Fruit fly (Drosophila melanogaster) whole organism, embryonic: ENCODE measurements around the gene CG14253.

Source experiments
- Ada2b ChIP-seq: fragments of 200-800 bp; sonication (Bioruptor generic); IDR thresholded peaks from 2 replicates; pipeline ENCODE4 v1.3.6; 2022; ENCODE audit warnings: missing biosample characterization, missing genetic modification characterization
- C15 ChIP-seq: fragments of 200-800 bp; sonication (Bioruptor generic); IDR thresholded peaks from 3 replicates; pipeline ENCODE4 v1.3.6; 2022; ENCODE audit warnings: missing biosample characterization, missing genetic modification characterization
- CG10267 ChIP-seq: fragments of 200-800 bp; sonication (Bioruptor generic); optimal IDR thresholded peaks from 2 replicates; lab custom pipeline; 2018; ENCODE audit warnings: missing biosample characterization, mild to moderate bottlenecking, missing genetic modification characterization, moderate library complexity
- CG11504 ChIP-seq: fragments of 200-800 bp; sonication (Bioruptor generic); optimal IDR thresholded peaks from 3 replicates; lab custom pipeline; 2019; ENCODE audit warnings: missing biosample characterization, mild to moderate bottlenecking, missing genetic modification characterization, moderate library complexity
- CG12391 ChIP-seq: fragments of 200-800 bp; sonication (Bioruptor generic); optimal IDR thresholded peaks from 3 replicates; lab custom pipeline; 2018; ENCODE audit warnings: missing biosample characterization, mild to moderate bottlenecking, missing genetic modification characterization, moderate library complexity
- CG12659 ChIP-seq: fragments of 200-800 bp; sonication (Bioruptor generic); optimal IDR thresholded peaks from 3 replicates; lab custom pipeline; 2017; ENCODE audit warnings: mild to moderate bottlenecking, missing biosample characterization, missing genetic modification reagents, missing genetic modification characterization
- CG14050 ChIP-seq: fragments of 200-800 bp; sonication (Bioruptor generic); IDR thresholded peaks from 3 replicates; pipeline ENCODE4 v1.3.6; 2022; ENCODE audit warnings: missing biosample characterization, missing genetic modification characterization
- CG14667 ChIP-seq: fragments of 200-800 bp; sonication (Bioruptor generic); IDR thresholded peaks from 2 replicates; pipeline ENCODE4 v1.3.6; 2022; ENCODE audit warnings: missing biosample characterization, missing genetic modification characterization
- CG1603 ChIP-seq: fragments of 200-800 bp; sonication (Bioruptor generic); optimal IDR thresholded peaks from 2 replicates; lab custom pipeline; 2019; ENCODE audit warnings: missing biosample characterization, mild to moderate bottlenecking, missing genetic modification characterization, moderate library complexity
- CG16863 ChIP-seq: fragments of 200-800 bp; sonication (Bioruptor generic); optimal IDR thresholded peaks from 3 replicates; lab custom pipeline; 2016; ENCODE audit warnings: missing biosample characterization, missing genetic modification characterization
- CG2712 ChIP-seq: fragments of 200-800 bp; optimal IDR thresholded peaks from 3 replicates; lab custom pipeline; 2019; ENCODE audit warnings: missing biosample characterization, mild to moderate bottlenecking, missing genetic modification characterization, moderate library complexity
- CG2875 ChIP-seq: fragments of 200-800 bp; sonication (Bioruptor generic); optimal IDR thresholded peaks from 2 replicates; lab custom pipeline; 2017; ENCODE audit warnings: missing biosample characterization, mild to moderate bottlenecking, missing genetic modification characterization, missing genetic modification reagents
- CG31224 ChIP-seq: fragments of 200-800 bp; sonication (Bioruptor generic); IDR thresholded peaks from 2 replicates; pipeline ENCODE4 v1.3.6; 2022; ENCODE audit warnings: missing biosample characterization, missing genetic modification characterization
- CG33557 ChIP-seq: fragments of 200-800 bp; sonication (Bioruptor generic); optimal IDR thresholded peaks from 2 replicates; lab custom pipeline; 2019; ENCODE audit warnings: missing biosample characterization, mild to moderate bottlenecking, missing genetic modification characterization, moderate library complexity
- CG34224 ChIP-seq: fragments of 200-800 bp; sonication (Bioruptor generic); IDR thresholded peaks from 3 replicates; pipeline ENCODE4 v1.3.6; 2022; ENCODE audit warnings: missing biosample characterization, missing genetic modification characterization; ENCODE audit not compliant: partially characterized antibody
- CG4328 ChIP-seq: fragments of 200-800 bp; sonication (Bioruptor generic); optimal IDR thresholded peaks from 3 replicates; lab custom pipeline; 2017; ENCODE audit warnings: missing biosample characterization, missing genetic modification reagents, missing genetic modification characterization
- CG4730 ChIP-seq: fragments of 200-800 bp; sonication (Bioruptor generic); IDR thresholded peaks from 2 replicates; pipeline ENCODE4 v1.3.6; 2022; ENCODE audit warnings: missing biosample characterization, missing genetic modification characterization
- CG7987 ChIP-seq: fragments of 200-800 bp; sonication (Bioruptor generic); optimal IDR thresholded peaks from 2 replicates; lab custom pipeline; 2018; ENCODE audit warnings: missing biosample characterization, mild to moderate bottlenecking, missing genetic modification characterization, moderate library complexity
- CG8281 ChIP-seq: fragments of 200-800 bp; sonication (Bioruptor generic); optimal IDR thresholded peaks from 2 replicates; lab custom pipeline; 2018; ENCODE audit warnings: missing biosample characterization, mild to moderate bottlenecking, missing genetic modification characterization, moderate library complexity
- CG8388 ChIP-seq: fragments of 200-800 bp; sonication (Bioruptor generic); optimal IDR thresholded peaks from 2 replicates; lab custom pipeline; 2019; ENCODE audit warnings: missing biosample characterization, mild to moderate bottlenecking, missing genetic modification characterization, moderate library complexity
- D ChIP-seq, 2 experiments: fragments of 200-800 bp in 1 of 2; fragments of >200 bp in 1 of 2; sonication (Bioruptor generic) in 1 of 2; optimal IDR thresholded peaks; 2 replicates in 1 of 2; 3 replicates in 1 of 2; lab custom pipeline; 2017; ENCODE audit warnings: mild to moderate bottlenecking in 1 of 2, missing biosample characterization in 1 of 2, missing genetic modification characterization in 1 of 2, missing genetic modification reagents in 1 of 2
- Dp ChIP-seq: fragments of 200-800 bp; sonication (Bioruptor generic); optimal IDR thresholded peaks from 2 replicates; lab custom pipeline; 2018; ENCODE audit warnings: missing biosample characterization, mild to moderate bottlenecking, missing genetic modification characterization, moderate library complexity
- Ets97D ChIP-seq: fragments of 200-800 bp; sonication (Bioruptor generic); optimal IDR thresholded peaks from 3 replicates; lab custom pipeline; 2016; ENCODE audit warnings: missing biosample characterization, missing genetic modification characterization
- Fer3 ChIP-seq: fragments of 200-800 bp; sonication (Bioruptor generic); optimal IDR thresholded peaks from 2 replicates; lab custom pipeline; 2018; ENCODE audit warnings: missing biosample characterization, mild to moderate bottlenecking, missing genetic modification characterization, moderate library complexity
- H15 ChIP-seq: fragments of 200-800 bp; sonication (Bioruptor generic); IDR thresholded peaks from 3 replicates; pipeline ENCODE4 v1.3.6; 2022; ENCODE audit warnings: missing biosample characterization, missing genetic modification characterization
- HLH4C ChIP-seq: fragments of 200-800 bp; sonication (Bioruptor generic); IDR thresholded peaks from 3 replicates; pipeline ENCODE4 v1.3.6; 2022; ENCODE audit warnings: missing biosample characterization, missing genetic modification characterization; ENCODE audit not compliant: partially characterized antibody
- Poxn ChIP-seq: fragments of 200-800 bp; sonication (Bioruptor generic); IDR thresholded peaks from 2 replicates; pipeline ENCODE4 v1.3.6; 2022; ENCODE audit warnings: missing biosample characterization, missing genetic modification characterization
- Ptx1 ChIP-seq: fragments of 200-800 bp; sonication (Bioruptor generic); IDR thresholded peaks from 2 replicates; pipeline ENCODE4 v1.3.6; 2022; ENCODE audit warnings: missing biosample characterization, missing genetic modification characterization
- Rfx ChIP-seq: fragments of 200-800 bp; sonication (Bioruptor generic); IDR thresholded peaks from 2 replicates; pipeline ENCODE4 v1.3.6; 2022; ENCODE audit warnings: missing biosample characterization, missing genetic modification characterization
- Rx ChIP-seq: fragments of 200-800 bp; sonication (Bioruptor generic); IDR thresholded peaks from 2 replicates; pipeline ENCODE4 v1.3.6; 2022; ENCODE audit warnings: missing biosample characterization, missing genetic modification characterization
- Tbp ChIP-seq: fragments of >200 bp; optimal IDR thresholded peaks from 2 replicates; lab custom pipeline; 2018; ENCODE audit warnings: missing biosample characterization, missing genetic modification characterization
- Xbp1 ChIP-seq: fragments of 200-800 bp; sonication (Bioruptor generic); optimal IDR thresholded peaks from 3 replicates; lab custom pipeline; 2016; ENCODE audit warnings: missing biosample characterization, mild to moderate bottlenecking, missing genetic modification characterization
- YL-1 ChIP-seq: fragments of 200-800 bp; sonication (Bioruptor generic); optimal IDR thresholded peaks from 3 replicates; lab custom pipeline; 2017; ENCODE audit warnings: missing biosample characterization, mild to moderate bottlenecking, missing genetic modification characterization
- amos ChIP-seq: fragments of 200-800 bp; sonication (Bioruptor generic); IDR thresholded peaks from 2 replicates; pipeline ENCODE4 v1.3.6; 2022; ENCODE audit warnings: missing biosample characterization, missing genetic modification characterization; ENCODE audit not compliant: partially characterized antibody
- ato ChIP-seq: fragments of 200-800 bp; sonication (Bioruptor generic); IDR thresholded peaks from 2 replicates; pipeline ENCODE4 v1.3.6; 2022; ENCODE audit warnings: missing biosample characterization, missing genetic modification characterization; ENCODE audit not compliant: partially characterized antibody
- bab2 ChIP-seq: fragments of 200-800 bp; sonication (Bioruptor generic); optimal IDR thresholded peaks from 2 replicates; lab custom pipeline; 2016; ENCODE audit warnings: missing biosample characterization, missing genetic modification characterization
- bbx ChIP-seq: fragments of 200-800 bp; sonication (Bioruptor generic); IDR thresholded peaks from 2 replicates; pipeline ENCODE4 v1.3.6; 2022; ENCODE audit warnings: missing biosample characterization, missing genetic modification characterization; ENCODE audit not compliant: partially characterized antibody
- chn ChIP-seq: fragments of 200-800 bp; sonication (Bioruptor generic); optimal IDR thresholded peaks from 2 replicates; lab custom pipeline; 2016; ENCODE audit warnings: missing biosample characterization, missing genetic modification characterization
- ci ChIP-seq: fragments of 200-800 bp; sonication (Bioruptor generic); IDR thresholded peaks from 3 replicates; pipeline ENCODE4 v1.3.6; 2022; ENCODE audit warnings: missing biosample characterization, missing genetic modification characterization
- dmrt11E ChIP-seq: fragments of 200-800 bp; sonication (Bioruptor generic); optimal IDR thresholded peaks from 3 replicates; lab custom pipeline; 2018; ENCODE audit warnings: missing biosample characterization, mild to moderate bottlenecking, missing genetic modification characterization, moderate library complexity
- emc ChIP-seq: fragments of 200-800 bp; sonication (Bioruptor generic); optimal IDR thresholded peaks from 2 replicates; lab custom pipeline; 2016; ENCODE audit warnings: missing biosample characterization, missing genetic modification characterization
- eve ChIP-seq, 2 experiments: fragments of >200 bp; optimal IDR thresholded peaks; 2 replicates each; lab custom pipeline; 2017; ENCODE audit warnings: missing biosample characterization in 2 of 2, missing genetic modification characterization in 2 of 2
- fd3F ChIP-seq: fragments of 200-800 bp; sonication (Bioruptor generic); optimal IDR thresholded peaks from 2 replicates; lab custom pipeline; 2018; ENCODE audit warnings: missing biosample characterization, mild to moderate bottlenecking, missing genetic modification characterization, moderate library complexity
- fd64A ChIP-seq: fragments of 200-800 bp; sonication (Bioruptor generic); optimal IDR thresholded peaks from 3 replicates; lab custom pipeline; 2018; ENCODE audit warnings: missing biosample characterization, mild to moderate bottlenecking, missing genetic modification characterization
- jigr1 ChIP-seq: fragments of 200-800 bp; sonication (Bioruptor generic); IDR thresholded peaks from 3 replicates; pipeline ENCODE4 v1.3.6; 2022; ENCODE audit warnings: missing biosample characterization, missing genetic modification characterization
- jumu ChIP-seq: fragments of 200-800 bp; sonication (Bioruptor generic); optimal IDR thresholded peaks from 3 replicates; lab custom pipeline; 2016; ENCODE audit warnings: missing biosample characterization, missing genetic modification characterization
- twi ChIP-seq: fragments of 200-800 bp; optimal IDR thresholded peaks from 2 replicates; lab custom pipeline; 2019; ENCODE audit warnings: missing biosample characterization, mild to moderate bottlenecking, missing genetic modification characterization, moderate library complexity
- vvl ChIP-seq: fragments of 200-800 bp; sonication (Bioruptor generic); IDR thresholded peaks from 2 replicates; pipeline ENCODE4 v1.3.6; 2022; ENCODE audit warnings: missing biosample characterization, missing genetic modification characterization
- wek ChIP-seq: fragments of 200-800 bp; sonication (Bioruptor generic); optimal IDR thresholded peaks from 3 replicates; lab custom pipeline; 2018; ENCODE audit warnings: missing biosample characterization, mild to moderate bottlenecking, missing genetic modification characterization, moderate library complexity

Gene CG14253

dm6 chr3R:26954020-26954672, 24.2 kb upstream of the CG14253 start (continued):
- no peak for TF ChIP-seq C15 (GFP tag; lab: Robert Waterston, UW)
- TF ChIP-seq Rx (GFP tag; lab: Robert Waterston, UW) = peak; percentile 70
- peak; percentile 72 for TF ChIP-seq CG8388 (GFP tag; lab: Kevin White, UChicago)
- TF ChIP-seq Tbp (GFP tag; lab: Kevin White, UChicago) = no peak
- no peak for TF ChIP-seq CG34224 (GFP tag; lab: Robert Waterston, UW)
- peak; percentile 12 for TF ChIP-seq YL-1 (GFP tag; lab: Kevin White, UChicago)
- peak; percentile 74; the same call in 2 of the 3 replicates for TF ChIP-seq jigr1 (GFP tag; lab: Robert Waterston, UW)
- TF ChIP-seq CG33557 (GFP tag; lab: Kevin White, UChicago) = no peak
- TF ChIP-seq CG14050 (GFP tag; lab: Robert Waterston, UW) = peak; percentile 78
- no peak for TF ChIP-seq bab2
- TF ChIP-seq dmrt11E (tag; lab: Kevin White, UChicago) = peak; percentile 64
- peak; percentile 89 for TF ChIP-seq CG2712 (tag; lab: Kevin White, UChicago)
- peak; percentile 94 for TF ChIP-seq vvl (GFP tag; lab: Robert Waterston, UW)
- TF ChIP-seq CG4328 = no peak
- peak; percentile 74 for TF ChIP-seq Ada2b (GFP tag; lab: Robert Waterston, UW)
- no peak for TF ChIP-seq CG1603 (tag; lab: Kevin White, UChicago)
- no peak for TF ChIP-seq jumu (GFP tag; lab: Kevin White, UChicago)
- peak; percentile 73 for TF ChIP-seq CG10267 (tag; lab: Kevin White, UChicago)
- no peak for TF ChIP-seq Dp (GFP tag; lab: Kevin White, UChicago)
- peak; percentile 75 for TF ChIP-seq Fer3 (tag; lab: Kevin White, UChicago)
- TF ChIP-seq CG12391 (tag; lab: Kevin White, UChicago) = peak; percentile 85
- TF ChIP-seq CG7987 (GFP tag; lab: Kevin White, UChicago) = peak; percentile 13
- TF ChIP-seq CG12659 (GFP tag; lab: Kevin White, UChicago) = peak; percentile 43
- peak; percentile 72 for TF ChIP-seq CG2875
- TF ChIP-seq Rfx (GFP tag; lab: Robert Waterston, UW) = peak; percentile 74
- no peak for TF ChIP-seq bbx (GFP tag; lab: Robert Waterston, UW)
- no peak for TF ChIP-seq Ets97D
- peak; percentile 4 for TF ChIP-seq CG8281 (tag; lab: Kevin White, UChicago)
- no peak for TF ChIP-seq fd64A
- peak; percentile 84 for TF ChIP-seq CG11504 (tag; lab: Kevin White, UChicago)
- no peak for TF ChIP-seq HLH4C (GFP tag; lab: Robert Waterston, UW)
- peak; percentile 69; the same call in 2 of the 3 replicates for TF ChIP-seq H15 (GFP tag; lab: Robert Waterston, UW)
- TF ChIP-seq ato (GFP tag; lab: Robert Waterston, UW) = no peak
- no peak for TF ChIP-seq eve (GFP tag; optimal IDR thresholded peaks at IDR 0.05; lab: Kevin White, UChicago)
- no peak for TF ChIP-seq amos (GFP tag; lab: Robert Waterston, UW)
- TF ChIP-seq emc = no peak
- TF ChIP-seq ci (GFP tag; lab: Robert Waterston, UW) = peak; percentile 89
- no peak for TF ChIP-seq Poxn
- TF ChIP-seq wek (GFP tag; lab: Kevin White, UChicago) = no peak
- no peak for TF ChIP-seq chn
- peak; percentile 83 for TF ChIP-seq CG14667 (GFP tag; lab: Robert Waterston, UW)
- peak; percentile 74 for TF ChIP-seq Xbp1 (GFP tag; lab: Kevin White, UChicago)
- no peak for TF ChIP-seq CG16863 (GFP tag; lab: Kevin White, UChicago)
- no peak for TF ChIP-seq twi (tag; lab: Kevin White, UChicago)
- peak; percentile 78 for TF ChIP-seq CG4730 (GFP tag; lab: Robert Waterston, UW)
- TF ChIP-seq CG31224 (GFP tag; lab: Robert Waterston, UW) = 0 out of 2 replicates have a peak, but pooled peaks have one; percentile 41
- peak; percentile 90 for TF ChIP-seq Ptx1 (GFP tag; lab: Robert Waterston, UW)
- peak; percentile 61 for TF ChIP-seq fd3F (GFP tag; lab: Kevin White, UChicago)
- no peak for TF ChIP-seq D (optimal IDR thresholded peaks at IDR 0.05; lab: Kevin White, UChicago)
- peak; percentile 64 for TF ChIP-seq D (GFP tag; optimal IDR thresholded peaks at IDR 0.05; lab: Kevin White, UChicago)
